Fruit fly (Drosophila melanogaster): ENCODE results near the gene CG5885.

DNA sequence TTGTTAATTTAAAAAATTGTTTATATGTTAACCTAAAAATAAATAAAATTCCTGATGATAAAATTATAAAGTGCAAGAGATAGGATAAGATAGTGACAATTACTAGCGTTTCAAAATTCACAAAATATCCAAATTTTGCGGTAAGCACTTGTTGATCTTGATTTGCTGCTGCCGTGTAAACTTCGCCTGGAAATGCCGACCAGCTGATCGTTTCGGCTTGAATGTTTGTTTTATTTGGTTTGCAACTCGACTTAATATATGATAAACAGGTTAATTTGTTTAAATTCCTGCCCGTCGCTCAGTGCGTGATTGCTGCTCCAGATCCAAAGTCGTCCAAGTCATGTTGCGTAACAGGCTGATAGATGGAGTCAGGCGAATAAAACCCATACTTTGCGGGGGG is 3.3 kb upstream of the CG5885 start, which contains the start of gene CG4592:
- TF ChIP-seq gl (tag; optimal IDR thresholded peaks at IDR 0.05) (peak; percentile 36), CG34367 (tag; optimal IDR thresholded peaks at IDR 0.05) (peak; percentile 68), CG4496 (GFP tag; IDR thresholded peaks at IDR 0.05) (peak; percentile 87), fd96Ca (GFP tag; IDR thresholded peaks at IDR 0.05) (peak; percentile 82; the same call in 2 of the 3 replicates), Ets98B (GFP tag; IDR thresholded peaks at IDR 0.05) (peak; percentile 84), CG17806 (tag; optimal IDR thresholded peaks at IDR 0.05) (no peak), CG8159 (tag; optimal IDR thresholded peaks at IDR 0.05) (peak; percentile 65), EcR (GFP tag; optimal IDR thresholded peaks at IDR 0.05) (no peak), CG10348 (GFP tag; IDR thresholded peaks at IDR 0.05) (no peak), CG15710 (tag; optimal IDR thresholded peaks at IDR 0.05) (no peak)
